Worm (Caenorhabditis elegans) whole organism, late embryonic: ENCODE results near the gene srh-252.

Experiments
- K02D7.2 ChIP-seq: sonication (generic microtip); optimal IDR thresholded peaks from 2 replicates; lab custom pipeline; 2017; ENCODE audit warnings: mild to moderate bottlenecking, missing genetic modification characterization, missing compliant biosample characterization
- ama-1 ChIP-seq: fragments of 150-350 bp; optimal IDR thresholded peaks from 2 replicates; lab custom pipeline; 2014
- ceh-24 ChIP-seq: sonication (generic microtip); optimal IDR thresholded peaks from 2 replicates; lab custom pipeline; 2016; ENCODE audit warnings: mild to moderate bottlenecking, missing genetic modification characterization, missing compliant biosample characterization
- ceh-45 ChIP-seq: fragments of 200-800 bp; sonication (Bioruptor generic); IDR thresholded peaks from 2 replicates; pipeline ENCODE4 v1.3.6; 2022; ENCODE audit warnings: missing genetic modification reagents, missing genetic modification characterization, missing compliant biosample characterization
- ceh-9 ChIP-seq: sonication (generic microtip); optimal IDR thresholded peaks from 2 replicates; lab custom pipeline; 2016; ENCODE audit warnings: mild to moderate bottlenecking, missing genetic modification characterization, inconsistent platforms, missing compliant biosample characterization
- elt-2 ChIP-seq: sonication (generic microtip); optimal IDR thresholded peaks from 2 replicates; lab custom pipeline; 2016; ENCODE audit warnings: missing genetic modification reagents, missing genetic modification characterization, missing compliant biosample characterization
- gmeb-2 ChIP-seq: sonication (generic microtip); optimal IDR thresholded peaks from 2 replicates; lab custom pipeline; 2016; ENCODE audit warnings: missing genetic modification characterization, inconsistent platforms, missing compliant biosample characterization
- nfya-1 ChIP-seq: sonication (generic microtip); optimal IDR thresholded peaks from 2 replicates; lab custom pipeline; 2017; ENCODE audit warnings: missing genetic modification characterization, mild to moderate bottlenecking, missing compliant biosample characterization, antibody characterized with exemption, moderate library complexity
- nhr-11 ChIP-seq: fragments of 150-350 bp; optimal IDR thresholded peaks from 2 replicates; lab custom pipeline; 2014; ENCODE audit warnings: missing biosample characterization, missing genetic modification characterization
- rnt-1 ChIP-seq: sonication (generic microtip); optimal IDR thresholded peaks from 2 replicates; lab custom pipeline; 2016; ENCODE audit warnings: missing genetic modification characterization, missing compliant biosample characterization

DNA sequence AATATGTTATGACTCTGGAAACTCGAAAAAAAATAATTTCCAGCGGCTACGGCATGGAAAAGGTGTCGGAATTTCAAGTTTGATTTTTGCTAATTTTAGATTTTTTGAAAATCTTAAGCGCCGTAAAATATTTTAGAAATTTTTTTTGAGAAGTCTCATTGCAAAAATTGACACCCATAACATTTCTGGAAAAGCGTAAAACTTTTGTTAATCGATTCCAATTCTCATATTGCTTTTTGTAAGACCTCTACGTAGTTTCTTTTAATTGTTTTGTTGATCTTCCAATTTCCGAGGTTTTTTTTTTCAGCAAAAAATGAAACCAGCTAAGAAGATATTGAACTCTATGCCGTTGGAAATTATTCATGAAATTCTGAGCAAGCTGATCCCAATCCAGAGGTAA lies 35.7 kb upstream of the srh-252 start, which contains the start of gene fbxa-85:
- TF ChIP-seq rnt-1, result no peak
- no peak for TF ChIP-seq ama-1
- TF ChIP-seq elt-2 (tag; lab: Kevin White, UChicago), result no peak
- TF ChIP-seq nhr-11, result no peak
- no peak for TF ChIP-seq ceh-9 (tag; lab: Kevin White, UChicago)
- TF ChIP-seq ceh-24 (tag; lab: Kevin White, UChicago), result no peak
- TF ChIP-seq ceh-45 (GFP tag; lab: Robert Waterston, UW), result no peak
- no peak for TF ChIP-seq K02D7.2
- no peak for TF ChIP-seq gmeb-2 (tag; lab: Kevin White, UChicago)
- no peak for TF ChIP-seq nfya-1 (tag; lab: Kevin White, UChicago)
